Worm (Caenorhabditis elegans): ENCODE measurements around the gene sri-70.

- TF ChIP-seq med-1 (GFP tag; optimal IDR thresholded peaks at IDR 0.05; ENCODE audit: insufficient read depth) (no peak), cog-1 (tag; optimal IDR thresholded peaks at IDR 0.05) (no peak), flt-1 (GFP tag; IDR thresholded peaks at IDR 0.05) (no peak), ztf-23 (GFP tag; IDR thresholded peaks at IDR 0.05) (no peak), T22C8.4 (GFP tag; IDR thresholded peaks at IDR 0.05) (no peak), ztf-29 (GFP tag; IDR thresholded peaks at IDR 0.05) (no peak), ref-1 (GFP tag; conservative IDR thresholded peaks at IDR 0.05) (no peak), klf-2 (GFP tag; conservative IDR thresholded peaks at IDR 0.05) (no peak)
Observed at ce11 chrV:17292740-17293139, 10.1 kb upstream of the sri-70 start.
